Fruit fly (Drosophila melanogaster) whole organism, embryonic: ENCODE measurements around the gene mei-P22.

ENCODE experiments used
- Asciz ChIP-seq: fragments of 200-800 bp; sonication (Bioruptor generic); optimal IDR thresholded peaks from 2 replicates; lab custom pipeline; 2017; ENCODE audit warnings: missing biosample characterization, mild to moderate bottlenecking, missing genetic modification characterization, missing genetic modification reagents
- Atf6 ChIP-seq: fragments of 200-800 bp; sonication (Bioruptor generic); IDR thresholded peaks from 2 replicates; pipeline ENCODE4 v1.3.6; 2022; ENCODE audit warnings: missing biosample characterization, missing genetic modification characterization
- B-H1 ChIP-seq: fragments of 200-800 bp; sonication (Bioruptor generic); IDR thresholded peaks from 3 replicates; pipeline ENCODE4 v1.3.6; 2022; ENCODE audit warnings: missing biosample characterization, missing genetic modification characterization
- CG11695 ChIP-seq: fragments of 200-800 bp; sonication (Bioruptor generic); IDR thresholded peaks from 3 replicates; pipeline ENCODE4 v1.3.6; 2022; ENCODE audit warnings: missing biosample characterization, missing genetic modification characterization
- CG11723 ChIP-seq: fragments of 200-800 bp; sonication (Bioruptor generic); optimal IDR thresholded peaks from 2 replicates; lab custom pipeline; 2017; ENCODE audit warnings: missing biosample characterization, mild to moderate bottlenecking, missing genetic modification characterization
- CG12071 ChIP-seq: fragments of 200-800 bp; sonication (Bioruptor generic); optimal IDR thresholded peaks from 3 replicates; lab custom pipeline; 2018; ENCODE audit warnings: missing biosample characterization, mild to moderate bottlenecking, missing genetic modification characterization
- CG12104 ChIP-seq: fragments of 200-800 bp; sonication (Bioruptor generic); optimal IDR thresholded peaks from 3 replicates; lab custom pipeline; 2016; ENCODE audit warnings: missing biosample characterization, missing genetic modification characterization
- CG12299 ChIP-seq: fragments of 200-800 bp; sonication (Bioruptor generic); optimal IDR thresholded peaks from 2 replicates; lab custom pipeline; 2018; ENCODE audit warnings: missing biosample characterization, mild to moderate bottlenecking, missing genetic modification characterization
- CG12744 ChIP-seq: fragments of 200-800 bp; sonication (Bioruptor generic); optimal IDR thresholded peaks from 2 replicates; lab custom pipeline; 2016; ENCODE audit warnings: missing biosample characterization, missing genetic modification characterization
- CG13287 ChIP-seq: fragments of 200-800 bp; sonication (Bioruptor generic); IDR thresholded peaks from 2 replicates; pipeline ENCODE4 v1.3.6; 2022; ENCODE audit warnings: missing biosample characterization, missing genetic modification characterization; ENCODE audit not compliant: partially characterized antibody
- CG17612 ChIP-seq: fragments of 200-800 bp; sonication (Bioruptor generic); IDR thresholded peaks from 2 replicates; pipeline ENCODE4 v1.3.6; 2022; ENCODE audit warnings: missing biosample characterization, missing genetic modification characterization
- CG17829 ChIP-seq: fragments of 200-800 bp; optimal IDR thresholded peaks from 2 replicates; lab custom pipeline; 2019; ENCODE audit warnings: missing biosample characterization, mild to moderate bottlenecking, missing genetic modification characterization, moderate library complexity
- CG17912 ChIP-seq: fragments of 200-800 bp; sonication (Bioruptor generic); optimal IDR thresholded peaks from 2 replicates; lab custom pipeline; 2018; ENCODE audit warnings: missing biosample characterization, mild to moderate bottlenecking, missing genetic modification characterization
- CG18764 ChIP-seq: fragments of 200-800 bp; sonication (Bioruptor generic); optimal IDR thresholded peaks from 3 replicates; lab custom pipeline; 2016; ENCODE audit warnings: missing biosample characterization, missing genetic modification characterization
- CG2199 ChIP-seq: fragments of 200-800 bp; sonication (Bioruptor generic); IDR thresholded peaks from 3 replicates; pipeline ENCODE4 v1.3.6; 2022; ENCODE audit warnings: missing biosample characterization, missing genetic modification characterization
- CG30403 ChIP-seq: fragments of 200-800 bp; sonication (Bioruptor generic); optimal IDR thresholded peaks from 3 replicates; lab custom pipeline; 2016; ENCODE audit warnings: missing biosample characterization, missing genetic modification characterization
- CG31224 ChIP-seq: fragments of 200-800 bp; sonication (Bioruptor generic); IDR thresholded peaks from 2 replicates; pipeline ENCODE4 v1.3.6; 2022; ENCODE audit warnings: missing biosample characterization, missing genetic modification characterization
- CG31388 ChIP-seq: fragments of 200-800 bp; sonication (Bioruptor generic); optimal IDR thresholded peaks from 2 replicates; lab custom pipeline; 2016; ENCODE audit warnings: missing biosample characterization, missing genetic modification characterization
- CG32532 ChIP-seq: fragments of 200-800 bp; sonication (Bioruptor generic); IDR thresholded peaks from 2 replicates; pipeline ENCODE4 v1.3.6; 2022; ENCODE audit warnings: missing biosample characterization, missing genetic modification characterization
- CG32767 ChIP-seq: fragments of 200-800 bp; sonication (Bioruptor generic); IDR thresholded peaks from 2 replicates; pipeline ENCODE4 v1.3.6; 2022; ENCODE audit warnings: missing biosample characterization, missing genetic modification characterization
- CG3847 ChIP-seq: fragments of 200-800 bp; sonication (Bioruptor generic); IDR thresholded peaks from 2 replicates; pipeline ENCODE4 v1.3.6; 2022; ENCODE audit warnings: missing biosample characterization, missing genetic modification characterization
- CG5180 ChIP-seq: fragments of 200-800 bp; sonication (Bioruptor generic); optimal IDR thresholded peaks from 3 replicates; lab custom pipeline; 2017; ENCODE audit warnings: missing biosample characterization, missing genetic modification characterization, mild to moderate bottlenecking, moderate library complexity, missing genetic modification reagents
- CG6654 ChIP-seq: fragments of 200-800 bp; sonication (Bioruptor generic); optimal IDR thresholded peaks from 2 replicates; lab custom pipeline; 2017; ENCODE audit warnings: missing biosample characterization, mild to moderate bottlenecking, missing genetic modification characterization
- CG7963 ChIP-seq: fragments of 200-800 bp; sonication (Bioruptor generic); IDR thresholded peaks from 3 replicates; pipeline ENCODE4 v1.3.6; 2022; ENCODE audit warnings: missing biosample characterization, missing genetic modification characterization; ENCODE audit not compliant: partially characterized antibody
- CG7987 ChIP-seq: fragments of 200-800 bp; sonication (Bioruptor generic); optimal IDR thresholded peaks from 2 replicates; lab custom pipeline; 2018; ENCODE audit warnings: missing biosample characterization, mild to moderate bottlenecking, missing genetic modification characterization, moderate library complexity
- CG8359 ChIP-seq: fragments of 200-800 bp; sonication (Bioruptor generic); optimal IDR thresholded peaks from 2 replicates; lab custom pipeline; 2017; ENCODE audit warnings: missing biosample characterization, mild to moderate bottlenecking, missing genetic modification characterization, borderline replicate concordance
- CG9215 ChIP-seq: fragments of 200-800 bp; sonication (Bioruptor generic); IDR thresholded peaks from 2 replicates; pipeline ENCODE4 v1.3.6; 2022; ENCODE audit warnings: missing biosample characterization, missing genetic modification characterization
- Dip2 ChIP-seq: fragments of 200-800 bp; sonication (Bioruptor generic); IDR thresholded peaks from 2 replicates; pipeline ENCODE4 v1.3.6; 2022; ENCODE audit warnings: missing biosample characterization, missing genetic modification characterization
- Mad ChIP-seq: fragments of 200-800 bp; sonication (Bioruptor generic); optimal IDR thresholded peaks from 2 replicates; lab custom pipeline; 2016; ENCODE audit warnings: missing biosample characterization, missing genetic modification characterization
- Mrtf ChIP-seq: fragments of 200-800 bp; sonication (Bioruptor generic); IDR thresholded peaks from 3 replicates; pipeline ENCODE4 v1.3.6; 2022; ENCODE audit warnings: missing biosample characterization, missing genetic modification characterization
- Myb ChIP-seq: fragments of 200-800 bp; sonication (Bioruptor generic); optimal IDR thresholded peaks from 2 replicates; lab custom pipeline; 2016; ENCODE audit warnings: missing biosample characterization, missing genetic modification characterization
- Neu2 ChIP-seq: fragments of 200-800 bp; sonication (Bioruptor generic); optimal IDR thresholded peaks from 3 replicates; lab custom pipeline; 2016; ENCODE audit warnings: missing biosample characterization, missing genetic modification characterization, borderline replicate concordance
- Sin3A ChIP-seq: fragments of >200 bp; optimal IDR thresholded peaks from 2 replicates; lab custom pipeline; 2018
- Sox100B ChIP-seq: fragments of 200-800 bp; sonication (Bioruptor generic); optimal IDR thresholded peaks from 3 replicates; lab custom pipeline; 2018; ENCODE audit warnings: missing biosample characterization, mild to moderate bottlenecking, missing genetic modification characterization
- Xrp1 ChIP-seq: fragments of 200-800 bp; sonication (Bioruptor generic); IDR thresholded peaks from 2 replicates; pipeline ENCODE4 v1.3.6; 2022; ENCODE audit warnings: missing biosample characterization, missing genetic modification characterization
- YL-1 ChIP-seq: fragments of 200-800 bp; sonication (Bioruptor generic); optimal IDR thresholded peaks from 3 replicates; lab custom pipeline; 2017; ENCODE audit warnings: missing biosample characterization, mild to moderate bottlenecking, missing genetic modification characterization
- ato ChIP-seq: fragments of 200-800 bp; sonication (Bioruptor generic); IDR thresholded peaks from 2 replicates; pipeline ENCODE4 v1.3.6; 2022; ENCODE audit warnings: missing biosample characterization, missing genetic modification characterization; ENCODE audit not compliant: partially characterized antibody
- bsh ChIP-seq, 2 experiments: fragments of 200-800 bp; sonication (Bioruptor generic); optimal IDR thresholded peaks; 2 replicates each; lab custom pipeline; 2017 to 2018; ENCODE audit warnings: mild to moderate bottlenecking in 2 of 2, missing biosample characterization in 2 of 2, missing genetic modification characterization in 2 of 2, moderate library complexity in 1 of 2
- cad ChIP-seq: fragments of >200 bp; optimal IDR thresholded peaks from 2 replicates; lab custom pipeline; 2017; ENCODE audit warnings: missing biosample characterization, missing genetic modification characterization
- cg ChIP-seq: fragments of 200-800 bp; sonication (Bioruptor generic); optimal IDR thresholded peaks from 3 replicates; lab custom pipeline; 2019; ENCODE audit warnings: missing biosample characterization, mild to moderate bottlenecking, missing genetic modification characterization, moderate library complexity
- dpn ChIP-seq, 2 experiments: fragments of 200-800 bp; sonication (Bioruptor generic); optimal IDR thresholded peaks; 3 replicates each; lab custom pipeline; 2016; ENCODE audit warnings: missing biosample characterization in 2 of 2, missing genetic modification characterization in 2 of 2
- gfzf ChIP-seq: fragments of 200-800 bp; sonication (Bioruptor generic); optimal IDR thresholded peaks from 2 replicates; lab custom pipeline; 2016; ENCODE audit warnings: missing biosample characterization, mild to moderate bottlenecking, missing genetic modification characterization, moderate library complexity
- grau ChIP-seq: fragments of 200-800 bp; optimal IDR thresholded peaks from 3 replicates; lab custom pipeline; 2019; ENCODE audit warnings: missing biosample characterization, mild to moderate bottlenecking, missing genetic modification characterization, moderate library complexity
- h ChIP-seq: fragments of >200 bp; optimal IDR thresholded peaks from 2 replicates; lab custom pipeline; 2017
- jigr1 ChIP-seq: fragments of 200-800 bp; sonication (Bioruptor generic); IDR thresholded peaks from 3 replicates; pipeline ENCODE4 v1.3.6; 2022; ENCODE audit warnings: missing biosample characterization, missing genetic modification characterization
- lab ChIP-seq: fragments of 200-800 bp; sonication (Bioruptor generic); optimal IDR thresholded peaks from 3 replicates; lab custom pipeline; 2017; ENCODE audit warnings: missing biosample characterization, missing genetic modification characterization, mild to moderate bottlenecking, moderate library complexity, missing genetic modification reagents
- mam ChIP-seq: fragments of 200-800 bp; sonication (Bioruptor generic); optimal IDR thresholded peaks from 3 replicates; lab custom pipeline; 2016; ENCODE audit warnings: missing biosample characterization, missing genetic modification characterization
- nmo ChIP-seq: fragments of 200-800 bp; sonication (Bioruptor generic); optimal IDR thresholded peaks from 2 replicates; lab custom pipeline; 2018; ENCODE audit warnings: missing biosample characterization, mild to moderate bottlenecking, missing genetic modification characterization, moderate library complexity
- shn ChIP-seq: fragments of 200-800 bp; sonication (Bioruptor generic); optimal IDR thresholded peaks from 3 replicates; lab custom pipeline; 2016; ENCODE audit warnings: missing biosample characterization, missing genetic modification characterization
- stc ChIP-seq: fragments of 200-800 bp; sonication (Bioruptor generic); IDR thresholded peaks from 2 replicates; pipeline ENCODE4 v1.3.6; 2022; ENCODE audit warnings: missing biosample characterization, missing genetic modification characterization
- yki ChIP-seq: fragments of >200 bp; optimal IDR thresholded peaks from 3 replicates; lab custom pipeline; 2018
- zf30C ChIP-seq: fragments of 200-800 bp; sonication (Bioruptor generic); optimal IDR thresholded peaks from 3 replicates; lab custom pipeline; 2018; ENCODE audit warnings: missing biosample characterization, mild to moderate bottlenecking, missing genetic modification characterization

The mei-P22 gene

DNA sequence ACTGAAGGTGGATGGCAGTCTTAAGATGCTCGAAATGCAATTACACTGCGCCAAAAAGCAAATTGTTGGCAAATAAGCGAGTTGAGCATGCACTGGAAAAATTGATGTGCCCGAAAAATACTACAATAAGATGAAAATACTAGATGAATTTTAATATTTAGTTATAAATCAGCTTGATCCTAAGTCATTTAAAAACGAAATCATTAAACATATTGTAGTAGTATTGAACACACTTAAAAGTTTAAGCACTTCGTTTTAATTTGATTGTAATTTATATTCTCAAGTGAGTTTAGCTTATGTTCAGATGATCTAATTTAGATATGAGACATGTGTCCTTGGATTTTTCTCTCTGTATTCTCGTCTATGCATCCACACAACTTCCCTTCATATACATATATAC, 18.3 kb downstream of the mei-P22 start (continued):
- TF ChIP-seq CG3847 (GFP tag; lab: Robert Waterston, UW): 0 out of 2 replicates have a peak, but pooled peaks have one; percentile 15
- TF ChIP-seq zf30C: no peak
- no peak for TF ChIP-seq B-H1 (GFP tag; lab: Robert Waterston, UW)
- TF ChIP-seq gfzf (GFP tag; lab: Kevin White, UChicago): no peak
- TF ChIP-seq ato: no peak
- TF ChIP-seq CG31388 (GFP tag; lab: Kevin White, UChicago): no peak
- no peak for TF ChIP-seq CG18764 (GFP tag; lab: Kevin White, UChicago)
- TF ChIP-seq CG2199 (GFP tag; lab: Robert Waterston, UW): no peak
- TF ChIP-seq h: no peak
- peak; percentile 7; the same call in 1 of the 2 replicates for TF ChIP-seq Xrp1 (GFP tag; lab: Robert Waterston, UW)
- TF ChIP-seq CG8359 (GFP tag; lab: Kevin White, UChicago): no peak
- peak; percentile 40; the same call in 1 of the 2 replicates for TF ChIP-seq stc (GFP tag; lab: Robert Waterston, UW)
- TF ChIP-seq CG17912 (GFP tag; lab: Kevin White, UChicago): no peak
- TF ChIP-seq CG12071 (GFP tag; lab: Kevin White, UChicago): no peak
- no peak for TF ChIP-seq CG12299
- no peak for TF ChIP-seq jigr1
- no peak for TF ChIP-seq grau (tag; lab: Kevin White, UChicago)
- TF ChIP-seq Mad: no peak
- peak; percentile 42 for TF ChIP-seq CG17829
- TF ChIP-seq dpn (GFP tag; optimal IDR thresholded peaks at IDR 0.05; lab: Kevin White, UChicago): peak in 1 of 2 experiments; percentile 33
- peak; percentile 31 for TF ChIP-seq CG30403 (GFP tag; lab: Kevin White, UChicago)
- TF ChIP-seq CG32532: no peak; the same call in 1 of the 2 replicates
- TF ChIP-seq Sin3A (lab: Kevin White, UChicago): no peak
- TF ChIP-seq CG11695 (GFP tag; lab: Robert Waterston, UW): 0 out of 3 replicates have a peak, but pooled peaks have one; percentile 7
- TF ChIP-seq Atf6 (GFP tag; lab: Robert Waterston, UW): no peak
- peak; percentile 40 for TF ChIP-seq Asciz (GFP tag; lab: Kevin White, UChicago)
- TF ChIP-seq CG32767 (GFP tag; lab: Robert Waterston, UW): no peak
- TF ChIP-seq CG12744 (GFP tag; lab: Kevin White, UChicago): no peak
- TF ChIP-seq cad: no peak
- no peak for TF ChIP-seq CG31224 (GFP tag; lab: Robert Waterston, UW)
- TF ChIP-seq Sox100B: peak; percentile 45

DNA sequence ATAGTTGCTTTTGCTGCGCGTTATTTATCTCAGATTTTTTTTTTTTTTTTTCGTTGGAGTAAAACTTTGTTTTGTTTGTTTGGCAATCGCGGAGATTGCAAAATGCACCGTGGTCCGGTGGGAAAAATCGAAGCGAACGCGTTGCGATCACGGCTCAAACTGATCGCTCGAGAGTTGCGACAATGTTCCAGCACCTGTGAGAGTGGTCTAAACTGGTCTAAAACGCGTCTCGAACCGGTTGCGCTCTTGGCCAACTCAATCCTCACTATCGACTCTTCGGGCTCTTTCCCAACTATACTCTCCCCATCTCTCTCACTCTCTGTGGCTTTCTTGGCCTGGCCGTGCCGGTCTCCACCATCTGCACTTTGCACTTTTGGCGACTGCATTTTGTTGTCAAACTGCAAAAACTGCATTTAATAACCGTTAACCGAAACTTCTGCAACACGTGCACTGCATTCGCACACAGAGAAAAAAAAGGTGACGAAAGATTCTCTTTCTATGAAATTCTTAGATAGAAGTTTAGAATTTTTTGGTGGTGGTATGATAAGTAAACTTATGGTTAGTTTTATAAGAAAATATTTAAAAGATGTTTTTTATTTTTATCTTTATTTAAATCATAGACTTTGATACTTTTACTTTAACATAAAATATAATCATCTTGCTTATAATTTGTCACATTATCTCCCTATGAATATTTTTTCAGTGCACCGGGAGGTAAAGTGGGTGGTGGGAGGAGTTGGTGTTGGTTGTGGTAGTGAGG, 19.7 kb downstream of the mei-P22 start, which contains the start of gene CG14830:
Gene CG14830, minus strand, starts transcription at position 164 of the 760 bp plus-strand sequence.
- TF ChIP-seq CG17612: no peak
- TF ChIP-seq mam (GFP tag; lab: Kevin White, UChicago): no peak
- TF ChIP-seq Mrtf (GFP tag; lab: Robert Waterston, UW): no peak
- TF ChIP-seq cg: peak; percentile 4
- no peak for TF ChIP-seq Neu2 (GFP tag; lab: Kevin White, UChicago)
- peak; percentile 13 for TF ChIP-seq yki
- TF ChIP-seq CG6654: no peak
- no peak for TF ChIP-seq bsh (GFP tag; optimal IDR thresholded peaks at IDR 0.05; lab: Kevin White, UChicago)
- no peak for TF ChIP-seq CG9215 (GFP tag; lab: Robert Waterston, UW)
- TF ChIP-seq CG5180 (GFP tag; lab: Kevin White, UChicago): peak; percentile 94
- no peak for TF ChIP-seq YL-1
- TF ChIP-seq shn (GFP tag; lab: Kevin White, UChicago): no peak
- TF ChIP-seq CG11723 (GFP tag; lab: Kevin White, UChicago): no peak
- TF ChIP-seq CG13287 (GFP tag; lab: Robert Waterston, UW): no peak
- TF ChIP-seq nmo (GFP tag; lab: Kevin White, UChicago): no peak
- TF ChIP-seq CG12104: no peak
- no peak for TF ChIP-seq Dip2 (GFP tag; lab: Robert Waterston, UW)
- no peak for TF ChIP-seq CG7987 (GFP tag; lab: Kevin White, UChicago)
- TF ChIP-seq CG7963 (GFP tag; lab: Robert Waterston, UW): no peak
- TF ChIP-seq lab: no peak
- TF ChIP-seq Sin3A (lab: Kevin White, UChicago): no peak
- no peak for TF ChIP-seq Myb (GFP tag; lab: Kevin White, UChicago)
